Fruit fly (Drosophila melanogaster) whole organism, embryonic: ENCODE measurements around the gene CG13033.

Experiments used
- Abd-B ChIP-seq: fragments of 200-800 bp; sonication (Bioruptor generic); optimal IDR thresholded peaks from 2 replicates; lab custom pipeline; 2018; ENCODE audit warnings: missing biosample characterization, mild to moderate bottlenecking, missing genetic modification characterization, moderate library complexity
- CG10654 ChIP-seq: fragments of 200-800 bp; sonication (Bioruptor generic); optimal IDR thresholded peaks from 2 replicates; lab custom pipeline; 2016; ENCODE audit warnings: missing biosample characterization, missing genetic modification characterization
- CG14965 ChIP-seq: fragments of 200-800 bp; sonication (Bioruptor generic); optimal IDR thresholded peaks from 2 replicates; lab custom pipeline; 2016; ENCODE audit warnings: missing biosample characterization, missing genetic modification characterization, borderline replicate concordance
- CG3995 ChIP-seq: fragments of 200-800 bp; sonication (Bioruptor generic); optimal IDR thresholded peaks from 3 replicates; lab custom pipeline; 2016; ENCODE audit warnings: missing biosample characterization, missing genetic modification characterization
- HHEX ChIP-seq: fragments of 200-800 bp; sonication (Bioruptor generic); optimal IDR thresholded peaks from 3 replicates; lab custom pipeline; 2017; ENCODE audit warnings: missing biosample characterization, mild to moderate bottlenecking, missing genetic modification characterization, missing genetic modification reagents
- Hey ChIP-seq: fragments of 200-800 bp; sonication (Bioruptor generic); optimal IDR thresholded peaks from 3 replicates; lab custom pipeline; 2018; ENCODE audit warnings: missing biosample characterization, mild to moderate bottlenecking, missing genetic modification characterization
- MTF-1 ChIP-seq: fragments of 200-800 bp; sonication (Bioruptor generic); optimal IDR thresholded peaks from 2 replicates; lab custom pipeline; 2018; ENCODE audit warnings: missing biosample characterization, mild to moderate bottlenecking, missing genetic modification characterization, borderline replicate concordance
- Side ChIP-seq: fragments of 200-800 bp; sonication (Bioruptor generic); optimal IDR thresholded peaks from 2 replicates; lab custom pipeline; 2016; ENCODE audit warnings: missing biosample characterization, missing genetic modification characterization
- eyg ChIP-seq: fragments of 200-800 bp; sonication (Bioruptor generic); optimal IDR thresholded peaks from 3 replicates; lab custom pipeline; 2016; ENCODE audit warnings: missing biosample characterization, missing genetic modification characterization
- fru ChIP-seq: fragments of >200 bp; optimal IDR thresholded peaks from 2 replicates; lab custom pipeline; 2017
- lola ChIP-seq, 3 experiments: fragments of >200 bp in 2 of 3; fragments of 200-800 bp in 1 of 3; sonication (Bioruptor generic) in 1 of 3; optimal IDR thresholded peaks; 2 replicates each; lab custom pipeline; 2017 to 2019; ENCODE audit warnings: missing biosample characterization in 3 of 3, missing genetic modification characterization in 3 of 3, mild to moderate bottlenecking in 1 of 3, moderate library complexity in 1 of 3
- nerfin-1 ChIP-seq: fragments of 200-800 bp; sonication (Bioruptor generic); optimal IDR thresholded peaks from 3 replicates; lab custom pipeline; 2019; ENCODE audit warnings: missing biosample characterization, mild to moderate bottlenecking, missing genetic modification characterization, moderate library complexity
- sim ChIP-seq: fragments of 200-800 bp; sonication (Bioruptor generic); IDR thresholded peaks from 2 replicates; pipeline ENCODE4 v1.3.6; 2022; ENCODE audit warnings: missing biosample characterization, missing genetic modification characterization
- unpg ChIP-seq: fragments of 200-800 bp; sonication (Bioruptor generic); optimal IDR thresholded peaks from 3 replicates; lab custom pipeline; 2018; ENCODE audit warnings: missing biosample characterization, mild to moderate bottlenecking, missing genetic modification characterization, moderate library complexity

DNA sequence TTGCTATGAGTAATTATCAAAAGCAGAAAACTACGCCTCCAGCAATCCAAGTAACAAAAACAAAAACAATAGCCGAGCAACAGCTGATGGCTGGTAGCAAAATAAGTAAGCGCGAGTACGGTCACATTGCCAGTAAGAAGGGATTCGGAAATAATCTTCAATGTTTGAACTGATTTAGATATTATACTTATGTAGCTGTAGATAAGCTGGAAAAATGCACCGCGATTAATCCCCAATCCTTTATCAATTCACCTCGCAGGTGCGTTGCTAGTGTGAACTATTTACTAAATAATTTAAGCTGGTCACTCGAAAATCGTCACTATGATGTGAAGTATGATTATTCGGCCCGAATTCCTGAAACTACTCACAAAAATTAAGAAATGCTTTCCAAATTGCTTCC, 41.6 kb upstream of the CG13033 start, which contains the start of the genes Syx8 and CG32163:
- TF ChIP-seq CG14965 (GFP tag; lab: Kevin White, UChicago) (no peak), MTF-1 (GFP tag; lab: Kevin White, UChicago) (no peak), HHEX (GFP tag; lab: Kevin White, UChicago) (no peak), Abd-B (GFP tag; lab: Kevin White, UChicago) (no peak), eyg (GFP tag; lab: Kevin White, UChicago) (no peak), CG3995 (peak; percentile 91), lola (GFP tag; optimal IDR thresholded peaks at IDR 0.05; lab: Kevin White, UChicago) (no peak), unpg (GFP tag; lab: Kevin White, UChicago) (no peak), CG10654 (GFP tag; lab: Kevin White, UChicago) (no peak), sim (no peak), Hey (tag; lab: Kevin White, UChicago) (no peak), nerfin-1 (tag; lab: Kevin White, UChicago) (peak; percentile 9), fru (lab: Kevin White, UChicago) (no peak), Side (GFP tag; lab: Kevin White, UChicago) (no peak)
